Fruit fly (Drosophila melanogaster) whole organism: ENCODE data around the gene Qsox4.

Experiments used
- CG8478 ChIP-seq: fragments of >200 bp; optimal IDR thresholded peaks from 2 replicates; lab custom pipeline; 2018; ENCODE audit warnings: inconsistent platforms
- EcR ChIP-seq, 2 experiments: fragments of >200 bp; optimal IDR thresholded peaks; 2 replicates each; lab custom pipeline; 2017; ENCODE audit warnings: missing biosample characterization in 2 of 2, missing genetic modification characterization in 2 of 2, missing genetic modification reagents in 2 of 2
- psq ChIP-seq: fragments of >200 bp; optimal IDR thresholded peaks from 2 replicates; lab custom pipeline; 2017
- usp ChIP-seq: fragments of >200 bp; optimal IDR thresholded peaks from 2 replicates; lab custom pipeline; 2017; ENCODE audit warnings: missing biosample characterization, missing genetic modification characterization, mixed read lengths

DNA sequence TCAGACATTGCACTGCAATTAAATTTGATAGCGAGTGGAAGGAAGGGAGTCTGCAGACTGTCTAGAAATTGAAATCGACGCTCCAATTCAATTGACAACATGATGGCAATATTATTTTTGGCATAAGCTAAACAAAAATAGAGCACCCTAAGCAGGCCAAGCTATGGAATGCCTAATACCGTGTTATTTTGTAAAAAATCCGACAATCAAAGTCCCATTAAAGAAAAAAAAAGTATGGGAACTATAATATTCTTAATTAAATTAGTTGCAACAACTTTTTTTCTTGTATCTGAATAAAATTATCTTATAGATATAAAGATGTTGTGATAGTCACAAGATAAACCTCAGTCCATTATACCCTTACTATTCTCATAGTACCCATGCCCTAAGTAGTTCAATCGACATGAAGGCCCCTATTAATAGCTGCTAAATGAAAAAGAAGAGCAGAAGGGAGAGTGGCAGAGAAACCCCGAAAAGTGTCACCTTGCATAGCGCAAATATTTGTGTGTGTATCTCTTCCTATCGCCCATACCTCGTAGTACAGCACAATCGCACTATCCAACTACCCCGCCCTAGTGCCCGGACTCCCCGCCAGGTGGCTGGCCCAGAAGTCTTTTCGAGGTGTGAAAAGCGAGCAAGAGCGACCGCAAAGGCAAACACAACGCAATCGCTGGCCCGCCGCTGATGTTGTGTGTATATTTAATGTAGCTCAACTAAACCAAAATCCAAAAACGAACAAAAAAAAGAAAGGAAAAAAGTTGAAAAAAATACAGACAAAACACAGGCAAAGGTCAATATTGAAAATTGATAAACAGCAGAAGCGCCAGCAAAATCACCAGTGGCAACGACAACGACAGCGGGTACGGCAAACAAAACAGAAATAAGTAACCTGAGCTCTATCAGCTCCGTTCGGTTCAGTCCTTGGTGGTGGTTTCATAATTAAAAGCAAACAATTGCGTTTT lies 44.9 kb upstream of the Qsox4 start:
- no peak for TF ChIP-seq psq (lab: Kevin White, UChicago)
- no peak for TF ChIP-seq usp
- no peak for TF ChIP-seq CG8478
- TF ChIP-seq EcR (GFP tag; optimal IDR thresholded peaks at IDR 0.05; lab: Kevin White, UChicago), result no peak
